Worm (Caenorhabditis elegans) whole organism, L2 larva: ENCODE data around the gene F21D5.9.

Experiments used
- C34F6.9 ChIP-seq: fragments of 150-350 bp; optimal IDR thresholded peaks from 2 replicates; lab custom pipeline; 2014; ENCODE audit warnings: missing biosample characterization, missing genetic modification characterization
- F13H6.1 ChIP-seq: sonication (generic microtip); optimal IDR thresholded peaks from 2 replicates; lab custom pipeline; 2016; ENCODE audit warnings: missing genetic modification characterization, missing compliant biosample characterization
- alr-1 ChIP-seq: fragments of 150-350 bp; optimal IDR thresholded peaks from 2 replicates; lab custom pipeline; 2014; ENCODE audit warnings: missing biosample characterization, missing genetic modification characterization
- blmp-1 ChIP-seq: sonication (generic microtip); optimal IDR thresholded peaks from 2 replicates; lab custom pipeline; 2017; ENCODE audit warnings: missing genetic modification characterization, mild to moderate bottlenecking, missing compliant biosample characterization, antibody characterized with exemption, moderate library complexity; ENCODE audit not compliant: insufficient read depth
- crh-2 ChIP-seq: sonication (generic microtip); optimal IDR thresholded peaks from 2 replicates; lab custom pipeline; 2017; ENCODE audit warnings: missing biosample characterization, missing genetic modification characterization
- egl-27 ChIP-seq: sonication (generic microtip); optimal IDR thresholded peaks from 3 replicates; lab custom pipeline; 2017; ENCODE audit warnings: missing biosample characterization, missing genetic modification reagents, missing genetic modification characterization
- elt-1 ChIP-seq: fragments of 150-350 bp; optimal IDR thresholded peaks from 2 replicates; lab custom pipeline; 2014; ENCODE audit warnings: missing biosample characterization, missing genetic modification characterization
- elt-3 ChIP-seq: sonication (generic microtip); optimal IDR thresholded peaks from 2 replicates; lab custom pipeline; 2017; ENCODE audit warnings: missing biosample characterization, missing genetic modification characterization
- lin-11 ChIP-seq: fragments of 150-350 bp; sonication (generic microtip); optimal IDR thresholded peaks from 2 replicates; lab custom pipeline; 2014; ENCODE audit warnings: missing biosample characterization, missing genetic modification characterization, inconsistent platforms, mixed read lengths
- lin-13 ChIP-seq: fragments of 150-350 bp; optimal IDR thresholded peaks from 2 replicates; lab custom pipeline; 2014; ENCODE audit warnings: missing biosample characterization, missing genetic modification reagents, missing genetic modification characterization
- lsy-2 ChIP-seq, 2 experiments: fragments of 150-350 bp in 1 of 2; sonication (generic microtip) in 1 of 2; optimal IDR thresholded peaks; 2 replicates each; lab custom pipeline; 2014 to 2017; ENCODE audit warnings: missing biosample characterization in 2 of 2, missing genetic modification characterization in 2 of 2
- nhr-10 ChIP-seq: sonication (generic microtip); optimal IDR thresholded peaks from 2 replicates; lab custom pipeline; 2017; ENCODE audit warnings: missing biosample characterization, missing genetic modification characterization
- nhr-11 ChIP-seq: fragments of 150-350 bp; optimal IDR thresholded peaks from 2 replicates; lab custom pipeline; 2014; ENCODE audit warnings: missing biosample characterization, missing genetic modification characterization
- nhr-12 ChIP-seq: fragments of 150-350 bp; optimal IDR thresholded peaks from 2 replicates; lab custom pipeline; 2014; ENCODE audit warnings: missing biosample characterization, missing genetic modification characterization
- nhr-129 ChIP-seq: fragments of 150-350 bp; optimal IDR thresholded peaks from 2 replicates; lab custom pipeline; 2014; ENCODE audit warnings: missing biosample characterization, missing genetic modification characterization
- nhr-237 ChIP-seq: fragments of 150-350 bp; optimal IDR thresholded peaks from 2 replicates; lab custom pipeline; 2014; ENCODE audit warnings: missing biosample characterization, missing genetic modification characterization
- nhr-25 ChIP-seq: fragments of 150-350 bp; sonication (generic microtip); optimal IDR thresholded peaks from 3 replicates; lab custom pipeline; 2014; ENCODE audit warnings: missing biosample characterization, missing genetic modification characterization
- nhr-6 ChIP-seq: fragments of 150-350 bp; optimal IDR thresholded peaks from 2 replicates; lab custom pipeline; 2014; ENCODE audit warnings: missing biosample characterization, missing genetic modification characterization
- peb-1 ChIP-seq: fragments of 150-350 bp; optimal IDR thresholded peaks from 2 replicates; lab custom pipeline; 2014; ENCODE audit warnings: missing biosample characterization, missing genetic modification characterization
- skn-1 ChIP-seq: sonication (generic microtip); optimal IDR thresholded peaks from 2 replicates; lab custom pipeline; 2017; ENCODE audit warnings: missing biosample characterization, missing genetic modification characterization
- sma-3 ChIP-seq: sonication (generic microtip); optimal IDR thresholded peaks from 2 replicates; lab custom pipeline; 2016; ENCODE audit warnings: missing genetic modification reagents, missing genetic modification characterization, missing compliant biosample characterization
- sma-9 ChIP-seq, 2 experiments: fragments of 150-350 bp in 1 of 2; sonication (generic microtip) in 1 of 2; optimal IDR thresholded peaks; 2 replicates each; lab custom pipeline; 2014 to 2016; ENCODE audit warnings: missing genetic modification characterization in 2 of 2, mild to moderate bottlenecking in 1 of 2, missing biosample characterization in 1 of 2, missing compliant biosample characterization in 1 of 2, missing genetic modification reagents in 1 of 2, moderate library complexity in 1 of 2
- snpc-4 ChIP-seq: fragments of 150-350 bp; optimal IDR thresholded peaks from 2 replicates; lab custom pipeline; 2014; ENCODE audit warnings: missing biosample characterization, missing genetic modification characterization
- unc-39 ChIP-seq: fragments of 150-350 bp; optimal IDR thresholded peaks from 2 replicates; lab custom pipeline; 2014; ENCODE audit warnings: missing biosample characterization, missing genetic modification characterization
- unc-55 ChIP-seq: fragments of 150-350 bp; sonication (generic microtip); optimal IDR thresholded peaks from 3 replicates; lab custom pipeline; 2014; ENCODE audit warnings: missing biosample characterization, missing genetic modification reagents, missing genetic modification characterization
- unc-62 ChIP-seq: fragments of 150-350 bp; optimal IDR thresholded peaks from 2 replicates; lab custom pipeline; 2014; ENCODE audit warnings: missing biosample characterization, missing genetic modification reagents, missing genetic modification characterization
- ztf-1 ChIP-seq: fragments of 200-800 bp; sonication (Bioruptor generic); conservative IDR thresholded peaks from 2 replicates; pipeline ENCODE4 v1.3.6; 2022; ENCODE audit warnings: missing genetic modification characterization, missing compliant biosample characterization
- ztf-11 ChIP-seq: sonication (generic microtip); optimal IDR thresholded peaks from 2 replicates; lab custom pipeline; 2017; ENCODE audit warnings: missing biosample characterization, missing genetic modification characterization
- ztf-4 ChIP-seq: fragments of 150-350 bp; optimal IDR thresholded peaks from 2 replicates; lab custom pipeline; 2014; ENCODE audit warnings: missing biosample characterization, missing genetic modification characterization

F21D5.9 gene

DNA sequence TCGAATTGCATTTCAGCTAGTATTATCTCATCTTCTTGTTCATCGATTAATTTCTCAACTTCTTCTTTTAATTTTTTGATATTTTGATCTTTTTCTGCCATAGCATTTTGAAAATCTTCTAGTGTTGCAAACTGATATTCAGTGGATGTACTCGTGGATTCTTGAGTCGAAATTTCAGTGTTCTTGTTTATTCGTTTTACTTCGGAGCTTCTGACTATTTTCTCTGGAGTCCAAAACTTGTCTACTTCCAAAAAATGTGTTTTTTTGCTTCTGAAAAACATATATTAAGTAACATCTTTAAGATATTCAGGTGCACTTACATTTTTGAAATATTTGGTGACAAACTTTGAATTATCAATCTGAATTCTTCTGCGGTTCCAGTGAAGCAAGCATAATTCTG is 45.7 kb downstream of the F21D5.9 start, which contains the start of gene F20C5.5:
TSS of gene F20C5.5 (minus strand) at position 101 of the 400 bp plus-strand sequence.
- no peak for TF ChIP-seq nhr-6 (tag; lab: Kevin White, UChicago)
- no peak for TF ChIP-seq unc-39
- TF ChIP-seq skn-1, result no peak
- no peak for TF ChIP-seq alr-1 (tag; lab: Kevin White, UChicago)
- TF ChIP-seq lsy-2 (tag; optimal IDR thresholded peaks at IDR 0.05; lab: Kevin White, UChicago), result no peak
- TF ChIP-seq lin-11 (tag; lab: Kevin White, UChicago), result no peak
- TF ChIP-seq nhr-25 (tag; lab: Kevin White, UChicago), result no peak
- TF ChIP-seq F13H6.1 (tag; lab: Kevin White, UChicago), result no peak
- TF ChIP-seq lin-13 (GFP tag; lab: Kevin White, UChicago), result no peak
- TF ChIP-seq egl-27, result no peak
- no peak for TF ChIP-seq C34F6.9
- TF ChIP-seq peb-1 (tag; lab: Kevin White, UChicago), result no peak
- TF ChIP-seq elt-3, result no peak
- TF ChIP-seq unc-62 (GFP tag; lab: Kevin White, UChicago), result no peak
- TF ChIP-seq nhr-237 (tag; lab: Kevin White, UChicago), result no peak
- no peak for TF ChIP-seq sma-3
- TF ChIP-seq elt-1 (tag; lab: Kevin White, UChicago), result no peak

- TF ChIP-seq blmp-1 (tag; lab: Kevin White, UChicago) (no peak), unc-55 (GFP tag; lab: Kevin White, UChicago) (no peak), elt-3 (no peak), nhr-237 (tag; lab: Kevin White, UChicago) (no peak), nhr-11 (no peak), ztf-4 (tag; lab: Kevin White, UChicago) (no peak), ztf-1 (GFP tag; lab: Robert Waterston, UW) (no peak), nhr-129 (tag; lab: Kevin White, UChicago) (no peak), sma-9 (GFP tag; optimal IDR thresholded peaks at IDR 0.05; lab: Kevin White, UChicago) (no peak), sma-9 (tag; optimal IDR thresholded peaks at IDR 0.05; lab: Kevin White, UChicago) (no peak), skn-1 (no peak), lin-11 (tag; lab: Kevin White, UChicago) (no peak), crh-2 (tag; lab: Kevin White, UChicago) (no peak), nhr-6 (tag; lab: Kevin White, UChicago) (no peak), nhr-12 (tag; lab: Kevin White, UChicago) (no peak), ztf-11 (tag; lab: Kevin White, UChicago) (no peak), snpc-4 (no peak), nhr-10 (no peak), egl-27 (no peak)
Observed at ce11 chrIV:8772800-8773256, 49.0 kb downstream of the F21D5.9 start, which contains the start of gene F20C5.6. Gene F20C5.6, minus strand, starts transcription at chrIV:8773206.
